Fruit fly (Drosophila melanogaster): ENCODE measurements around the gene CrebA.

Gene CrebA

DNA sequence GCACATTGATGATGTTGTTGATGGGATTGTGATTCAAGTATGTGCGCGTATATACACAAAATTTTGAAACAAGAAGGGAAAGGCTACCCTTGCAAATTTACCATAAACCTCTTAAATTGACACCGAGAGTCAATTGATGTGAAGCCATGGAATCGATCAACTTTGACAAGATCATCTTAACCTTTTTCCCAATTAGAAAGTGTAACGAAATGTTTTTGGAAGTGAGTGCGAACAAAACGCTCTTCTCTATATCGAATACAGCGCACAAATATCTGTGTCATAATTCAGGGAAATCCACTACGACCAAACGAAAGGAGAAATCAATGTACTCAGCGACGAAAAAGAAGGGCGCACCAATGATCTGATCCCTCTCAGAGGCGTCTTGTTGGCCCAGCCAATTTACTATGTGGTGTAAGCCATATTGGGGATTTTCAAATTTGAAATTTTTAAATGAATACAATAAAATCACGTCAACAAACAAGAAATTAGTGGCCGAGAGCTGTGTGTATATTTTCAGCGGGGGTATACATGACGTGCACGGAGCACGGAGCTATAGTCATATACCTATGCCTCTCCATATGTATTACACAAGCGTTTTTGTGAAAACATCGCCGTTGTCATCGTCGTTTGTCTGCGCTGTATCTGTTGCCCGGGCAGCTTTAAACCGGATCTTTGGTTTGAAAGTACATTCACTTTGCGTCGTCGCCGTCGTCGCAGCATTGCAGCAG, 1.6 kb upstream of the CrebA start (continued):
- TF ChIP-seq fd64A (GFP tag; optimal IDR thresholded peaks at IDR 0.05), result peak; percentile 42
- TF ChIP-seq CG9817 (tag; optimal IDR thresholded peaks at IDR 0.05), result peak; percentile 28
- TF ChIP-seq CG10209 (GFP tag; optimal IDR thresholded peaks at IDR 0.05), result peak; percentile 20
- no peak for TF ChIP-seq CG14965 (GFP tag; optimal IDR thresholded peaks at IDR 0.05; ENCODE audit: borderline replicate concordance)
- TF ChIP-seq NFAT (GFP tag; IDR thresholded peaks at IDR 0.05), result 0 out of 2 replicates have a peak, but pooled peaks have one; percentile 48
- TF ChIP-seq CG17568 (GFP tag; optimal IDR thresholded peaks at IDR 0.05), result peak; percentile 11
- no peak for TF ChIP-seq en (GFP tag; optimal IDR thresholded peaks at IDR 0.05)
- peak; percentile 33 for TF ChIP-seq bab2 (GFP tag; optimal IDR thresholded peaks at IDR 0.05)
- TF ChIP-seq CHES-1-like (GFP tag; optimal IDR thresholded peaks at IDR 0.05), result no peak
- TF ChIP-seq CG8281 (tag; optimal IDR thresholded peaks at IDR 0.05), result peak; percentile 11
- TF ChIP-seq CG1792 (GFP tag; optimal IDR thresholded peaks at IDR 0.05), result peak; percentile 29
- TF ChIP-seq grau (tag; optimal IDR thresholded peaks at IDR 0.05), result peak; percentile 36
- no peak for TF ChIP-seq CG17612 (GFP tag; IDR thresholded peaks at IDR 0.05)
- peak; percentile 47 for TF ChIP-seq Side (GFP tag; optimal IDR thresholded peaks at IDR 0.05)
- peak; percentile 12; the same call in 1 of the 2 replicates for TF ChIP-seq Awh (GFP tag; IDR thresholded peaks at IDR 0.05)
- peak; percentile 10 for TF ChIP-seq CG8089 (GFP tag; optimal IDR thresholded peaks at IDR 0.05)
- peak; percentile 3 for TF ChIP-seq CG1529 (GFP tag; optimal IDR thresholded peaks at IDR 0.05)
- 0 out of 3 replicates have a peak, but pooled peaks have one; percentile 6 for TF ChIP-seq CG11093 (GFP tag; IDR thresholded peaks at IDR 0.05)
- TF ChIP-seq pros (GFP tag; optimal IDR thresholded peaks at IDR 0.05), result peak; percentile 69
- TF ChIP-seq CG34422 (GFP tag; IDR thresholded peaks at IDR 0.05), result 0 out of 3 replicates have a peak, but pooled peaks have one; percentile 24
- TF ChIP-seq Jarid2 (GFP tag; optimal IDR thresholded peaks at IDR 0.05), result no peak
- peak; percentile 25 for TF ChIP-seq CG15601 (tag; optimal IDR thresholded peaks at IDR 0.05)
- peak; percentile 62 for TF ChIP-seq grn (GFP tag; optimal IDR thresholded peaks at IDR 0.05)
- TF ChIP-seq Bdp1 (GFP tag; optimal IDR thresholded peaks at IDR 0.05), result no peak
- peak; percentile 24; the same call in 1 of the 2 replicates for TF ChIP-seq al (GFP tag; IDR thresholded peaks at IDR 0.05)
- TF ChIP-seq CG1024 (GFP tag; IDR thresholded peaks at IDR 0.05), result peak; percentile 49; the same call in 1 of the 2 replicates
- no peak for TF ChIP-seq gsb (GFP tag; IDR thresholded peaks at IDR 0.05)
- TF ChIP-seq CG7357 (GFP tag; IDR thresholded peaks at IDR 0.05), result 0 out of 3 replicates have a peak, but pooled peaks have one; percentile 8
- no peak for TF ChIP-seq CG14014 (GFP tag; IDR thresholded peaks at IDR 0.05)
- no peak for TF ChIP-seq dan (GFP tag; IDR thresholded peaks at IDR 0.05)
- no peak for TF ChIP-seq CG15011 (GFP tag; optimal IDR thresholded peaks at IDR 0.05)
- no peak for TF ChIP-seq ftz-f1 (GFP tag; optimal IDR thresholded peaks at IDR 0.05)
- TF ChIP-seq Med (GFP tag), result peak; percentile 86
- no peak for TF ChIP-seq hbn (GFP tag; IDR thresholded peaks at IDR 0.05; ENCODE audit: partially characterized antibody)
- no peak for TF ChIP-seq ci (GFP tag; IDR thresholded peaks at IDR 0.05)
- TF ChIP-seq Blimp-1 (GFP tag; optimal IDR thresholded peaks at IDR 0.05), result peak; percentile 58
- TF ChIP-seq sr (GFP tag; IDR thresholded peaks at IDR 0.05), result no peak
- no peak for TF ChIP-seq CG11456 (GFP tag; IDR thresholded peaks at IDR 0.05)
- TF ChIP-seq ro (GFP tag; IDR thresholded peaks at IDR 0.05), result no peak
- peak; percentile 29 for TF ChIP-seq lilli (GFP tag; optimal IDR thresholded peaks at IDR 0.05)
- TF ChIP-seq rib (GFP tag; IDR thresholded peaks at IDR 0.05), result no peak
- peak; percentile 46 for TF ChIP-seq CG17802 (tag; optimal IDR thresholded peaks at IDR 0.05)
- TF ChIP-seq dimm (GFP tag; IDR thresholded peaks at IDR 0.05), result no peak
- TF ChIP-seq CG8765 (GFP tag; IDR thresholded peaks at IDR 0.05), result no peak
- TF ChIP-seq bbx (GFP tag; IDR thresholded peaks at IDR 0.05; ENCODE audit: partially characterized antibody), result no peak
- no peak for TF ChIP-seq ato (GFP tag; IDR thresholded peaks at IDR 0.05; ENCODE audit: partially characterized antibody)
- peak; percentile 10 for TF ChIP-seq CG31388 (GFP tag; optimal IDR thresholded peaks at IDR 0.05)
- peak in 1 of 2 experiments; percentile 65 for TF ChIP-seq Hr51 (GFP tag; optimal IDR thresholded peaks at IDR 0.05)
- no peak for TF ChIP-seq Kr (GFP tag; optimal IDR thresholded peaks at IDR 0.05)

Measured in whole organism, embryonic.